Worm (Caenorhabditis elegans) whole organism, midembryonic: ENCODE data around the gene cdh-4.

Source experiments
- T22C8.4 ChIP-seq: fragments of 200-800 bp; sonication (Bioruptor generic); IDR thresholded peaks from 2 replicates; pipeline ENCODE4 v1.3.6; 2022; ENCODE audit warnings: missing genetic modification characterization, missing compliant biosample characterization
- cog-1 ChIP-seq: sonication (generic microtip); optimal IDR thresholded peaks from 2 replicates; lab custom pipeline; 2016; ENCODE audit warnings: missing genetic modification characterization, missing compliant biosample characterization
- flt-1 ChIP-seq: fragments of 200-800 bp; sonication (Bioruptor generic); IDR thresholded peaks from 2 replicates; pipeline ENCODE4 v1.3.6; 2022; ENCODE audit warnings: missing genetic modification characterization, missing compliant biosample characterization
- klf-2 ChIP-seq: fragments of 200-800 bp; sonication (Bioruptor generic); conservative IDR thresholded peaks from 2 replicates; pipeline ENCODE4 v1.3.6; 2022; ENCODE audit warnings: missing genetic modification reagents, missing genetic modification characterization, missing compliant biosample characterization
- med-1 ChIP-seq: sonication (generic microtip); optimal IDR thresholded peaks from 2 replicates; lab custom pipeline; 2017; ENCODE audit warnings: missing genetic modification characterization, mild to moderate bottlenecking, missing compliant biosample characterization, antibody characterized with exemption, missing genetic modification reagents; ENCODE audit not compliant: insufficient read depth
- ref-1 ChIP-seq: fragments of 200-800 bp; sonication (Bioruptor generic); conservative IDR thresholded peaks from 2 replicates; pipeline ENCODE4 v1.3.6; 2022; ENCODE audit warnings: missing genetic modification reagents, missing genetic modification characterization, missing compliant biosample characterization
- tab-1 ChIP-seq: fragments of 200-800 bp; sonication (Bioruptor generic); IDR thresholded peaks from 2 replicates; pipeline ENCODE4 v1.3.6; 2022; ENCODE audit warnings: missing genetic modification characterization, missing compliant biosample characterization
- ztf-23 ChIP-seq: fragments of 200-800 bp; sonication (Bioruptor generic); IDR thresholded peaks from 2 replicates; pipeline ENCODE4 v1.3.6; 2022; ENCODE audit warnings: missing genetic modification reagents, missing genetic modification characterization, missing compliant biosample characterization
- ztf-29 ChIP-seq: fragments of 200-800 bp; sonication (Bioruptor generic); IDR thresholded peaks from 2 replicates; pipeline ENCODE4 v1.3.6; 2022; ENCODE audit warnings: missing genetic modification reagents, missing genetic modification characterization, missing compliant biosample characterization

cdh-4 gene

DNA sequence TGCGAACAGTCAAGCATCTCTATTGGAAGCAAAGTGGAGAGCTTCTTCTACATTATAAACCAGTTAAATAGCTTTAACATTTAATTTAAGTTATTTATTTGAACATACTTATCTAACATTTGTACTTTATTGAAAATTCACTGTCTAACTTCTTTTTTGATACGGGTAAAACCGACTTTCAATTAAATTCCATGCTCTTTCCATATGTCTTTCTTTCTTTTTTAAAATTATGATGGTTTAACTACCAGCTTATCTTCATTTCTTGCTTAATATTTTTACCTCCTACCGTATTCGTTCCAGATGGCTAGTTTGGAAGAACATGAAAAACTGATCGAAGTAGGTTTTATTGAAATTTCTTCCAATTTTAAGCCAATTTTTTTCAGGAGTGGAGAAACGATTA lies 61.3 kb downstream of the cdh-4 start, which contains the start of gene F35G12.12:
Gene F35G12.12, plus strand, starts transcription at position 301 of the 400 bp plus-strand sequence.
- TF ChIP-seq T22C8.4 (GFP tag; lab: Robert Waterston, UW), result no peak
- no peak for TF ChIP-seq cog-1
- no peak for TF ChIP-seq ztf-29
- no peak for TF ChIP-seq tab-1 (GFP tag; lab: Robert Waterston, UW)
- no peak for TF ChIP-seq med-1 (GFP tag; lab: Kevin White, UChicago)
- TF ChIP-seq flt-1, result no peak
- TF ChIP-seq ztf-23 (GFP tag; lab: Robert Waterston, UW), result no peak
- TF ChIP-seq klf-2 (GFP tag; lab: Robert Waterston, UW), result no peak
- TF ChIP-seq ref-1, result no peak

DNA sequence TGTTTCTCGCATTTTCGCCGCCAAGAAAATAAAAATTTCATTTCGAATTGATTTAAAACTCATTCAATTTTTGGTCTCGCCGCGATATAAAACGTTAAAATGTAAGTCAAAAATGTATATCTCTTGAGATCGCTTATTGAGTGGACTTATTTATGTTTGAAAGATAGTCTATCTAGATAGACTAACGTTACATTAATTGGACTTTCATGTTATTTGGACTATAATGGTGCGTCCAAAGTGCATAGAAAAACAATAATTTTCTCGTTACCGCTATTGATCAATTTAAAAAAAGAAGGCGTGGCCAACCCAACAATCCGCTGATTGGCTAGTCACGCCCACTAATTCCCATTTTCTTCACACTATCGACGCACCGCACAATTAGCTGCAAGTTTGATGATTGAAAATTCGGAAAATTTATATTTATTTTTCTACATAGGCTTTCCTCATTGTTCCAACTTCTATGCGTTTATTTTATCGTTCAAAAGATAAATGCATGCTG lies 64.0 kb downstream of the cdh-4 start, which contains the start of gene F35G12.5:
Gene F35G12.5, plus strand, starts transcription at position 51 of the 499 bp plus-strand sequence.
- no peak for TF ChIP-seq ref-1
- no peak for TF ChIP-seq cog-1
- no peak for TF ChIP-seq klf-2 (GFP tag; lab: Robert Waterston, UW)
- TF ChIP-seq ztf-29, result no peak
- no peak for TF ChIP-seq T22C8.4 (GFP tag; lab: Robert Waterston, UW)
